Fruit fly (Drosophila melanogaster): ENCODE results near the gene Eig71Eb.

- TF ChIP-seq Sox15 (GFP tag; optimal IDR thresholded peaks at IDR 0.05) (no peak), CG16779 (tag; optimal IDR thresholded peaks at IDR 0.05) (no peak), CG3919 (GFP tag; optimal IDR thresholded peaks at IDR 0.05) (no peak)
Measured at dm6 chr3L:15692388-15692787, 42.7 kb downstream of the Eig71Eb start.
